Fruit fly (Drosophila melanogaster) whole organism, pupa: ENCODE data around the gene CG33664.
A peak's percentile ranks its signal among the peaks of the same experiment; 100 is the strongest.

ENCODE experiments used
- CG10348 ChIP-seq: fragments of 200-800 bp; sonication (Bioruptor generic); IDR thresholded peaks from 2 replicates; pipeline ENCODE4 v1.3.6; 2022; ENCODE audit warnings: missing biosample characterization, missing genetic modification characterization
- CG12605 ChIP-seq: fragments of 200-800 bp; sonication (Bioruptor generic); IDR thresholded peaks from 2 replicates; pipeline ENCODE4 v1.3.6; 2022; ENCODE audit warnings: missing biosample characterization, missing genetic modification characterization
- CG13204 ChIP-seq: fragments of 200-800 bp; sonication (Bioruptor generic); optimal IDR thresholded peaks from 2 replicates; lab custom pipeline; 2018; ENCODE audit warnings: missing biosample characterization, mild to moderate bottlenecking, missing genetic modification characterization, moderate library complexity
- CG8301 ChIP-seq: fragments of 200-800 bp; sonication (Bioruptor generic); optimal IDR thresholded peaks from 2 replicates; lab custom pipeline; 2018; ENCODE audit warnings: missing biosample characterization, mild to moderate bottlenecking, missing genetic modification characterization
- EcR ChIP-seq: fragments of 200-800 bp; sonication (Bioruptor generic); optimal IDR thresholded peaks from 3 replicates; lab custom pipeline; 2019; ENCODE audit warnings: missing biosample characterization, missing genetic modification characterization, mild to moderate bottlenecking, moderate library complexity, missing genetic modification reagents

DNA sequence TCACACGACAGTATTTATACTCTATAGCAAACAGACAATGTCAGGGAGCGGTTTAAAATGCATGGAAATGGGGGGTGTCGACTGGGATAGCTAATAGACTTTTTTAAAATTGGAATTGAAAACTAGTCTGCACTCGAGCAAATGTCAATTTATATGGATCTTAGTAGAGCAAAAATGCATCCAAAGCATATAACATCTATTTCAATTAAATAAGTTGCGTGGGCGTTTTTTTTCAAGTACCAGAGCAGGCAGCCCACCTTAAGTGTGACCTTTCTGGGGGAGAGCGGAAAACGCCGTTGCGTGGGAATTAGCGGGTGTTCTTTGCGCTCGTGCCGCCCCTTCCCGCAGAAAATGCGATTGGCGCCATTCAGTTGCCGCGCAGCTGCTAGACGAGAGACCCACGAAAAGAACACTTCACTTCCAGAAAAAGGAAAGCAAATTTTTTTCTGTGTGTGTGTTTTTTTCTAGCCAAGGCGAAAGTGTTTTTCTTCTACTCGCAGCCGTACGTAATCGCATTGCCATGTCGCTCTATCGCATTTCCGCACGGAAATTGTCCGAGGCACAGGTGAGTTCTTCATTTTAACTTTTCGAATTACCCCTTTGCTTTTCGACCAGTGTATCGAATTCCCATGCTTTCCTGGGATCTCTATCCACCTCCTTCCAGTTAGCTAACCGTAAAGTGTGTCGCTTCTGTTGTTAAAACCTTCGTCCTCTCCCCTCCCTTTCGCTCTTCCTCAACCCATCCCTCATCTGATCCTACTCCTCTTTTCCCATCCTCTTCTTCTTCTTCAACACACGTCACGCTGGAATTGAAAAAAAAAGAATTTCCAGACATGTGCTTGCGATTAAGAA lies 31.9 kb upstream of the CG33664 start:
- TF ChIP-seq CG13204 (no peak), CG10348 (GFP tag; lab: Robert Waterston, UW) (no peak), CG12605 (GFP tag; lab: Robert Waterston, UW) (no peak; the same call in 1 of the 2 replicates), CG8301 (peak; percentile 16), EcR (GFP tag; lab: Kevin White, UChicago) (no peak)
